Fruit fly (Drosophila melanogaster): Measurements from ENCODE around the gene CG9915.

CG9915 gene

DNA sequence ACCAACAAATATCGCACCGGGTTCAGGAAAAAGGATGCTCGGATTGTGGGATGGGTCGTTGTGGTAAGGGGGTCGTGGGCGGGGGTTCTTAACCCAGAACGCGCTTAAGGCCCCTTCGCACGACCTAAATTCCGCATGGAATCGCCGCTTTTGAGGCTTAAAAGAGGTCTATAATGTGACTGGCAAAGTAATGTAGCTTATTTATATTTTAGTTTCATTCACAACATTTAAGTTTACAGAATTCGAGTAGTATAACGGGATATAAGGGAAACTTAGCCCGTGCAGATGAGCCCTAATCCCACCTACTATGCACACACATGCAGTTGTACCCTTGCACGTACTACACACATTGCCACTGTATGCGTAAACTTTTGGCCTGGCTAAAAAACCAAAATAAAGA, 34.2 kb downstream of the CG9915 start (continued):
- no peak for TF ChIP-seq Sry-δ (GFP tag; optimal IDR thresholded peaks at IDR 0.05)
- peak; percentile 89 for TF ChIP-seq ranshi (GFP tag; IDR thresholded peaks at IDR 0.05)
- peak; percentile 93 for TF ChIP-seq CG6254 (GFP tag; optimal IDR thresholded peaks at IDR 0.05)
- TF ChIP-seq Dp (GFP tag; optimal IDR thresholded peaks at IDR 0.05), result no peak
- TF ChIP-seq CG8478 (optimal IDR thresholded peaks at IDR 0.05), result no peak
- no peak for TF ChIP-seq br (optimal IDR thresholded peaks at IDR 0.05)
- peak; percentile 67 for TF ChIP-seq Six4 (GFP tag; optimal IDR thresholded peaks at IDR 0.05)
- peak; percentile 51 for TF ChIP-seq CG9215 (GFP tag; IDR thresholded peaks at IDR 0.05)
- TF ChIP-seq crol (GFP tag; IDR thresholded peaks at IDR 0.05), result no peak
- TF ChIP-seq Ada2b (GFP tag; IDR thresholded peaks at IDR 0.05), result peak; percentile 86
- TF ChIP-seq row (GFP tag; IDR thresholded peaks at IDR 0.05), result peak; percentile 87
- TF ChIP-seq dpn (GFP tag; optimal IDR thresholded peaks at IDR 0.05), result peak; percentile 13 to 66
- TF ChIP-seq corto (GFP tag; optimal IDR thresholded peaks at IDR 0.05), result peak; percentile 40
- 0 out of 2 replicates have a peak, but pooled peaks have one; percentile 9 for TF ChIP-seq rib (GFP tag; IDR thresholded peaks at IDR 0.05)
- peak; percentile 88 for TF ChIP-seq dmrt11E (tag; optimal IDR thresholded peaks at IDR 0.05)
- TF ChIP-seq CG6654 (GFP tag; optimal IDR thresholded peaks at IDR 0.05), result peak; percentile 57
- peak; percentile 79 for TF ChIP-seq fd102C (GFP tag; optimal IDR thresholded peaks at IDR 0.05)
- TF ChIP-seq CG43689 (GFP tag; IDR thresholded peaks at IDR 0.05), result peak; percentile 45; the same call in 1 of the 2 replicates
- peak; percentile 70 for TF ChIP-seq CG4404 (GFP tag; IDR thresholded peaks at IDR 0.05)
- TF ChIP-seq zfh1 (GFP tag; IDR thresholded peaks at IDR 0.05), result peak; percentile 84
- no peak for TF ChIP-seq CG6175 (GFP tag; IDR thresholded peaks at IDR 0.05)
- TF ChIP-seq CG18599 (GFP tag; optimal IDR thresholded peaks at IDR 0.05), result peak; percentile 89
- no peak for TF ChIP-seq Trl (optimal IDR thresholded peaks at IDR 0.05)
- peak; percentile 47 for TF ChIP-seq Trl (GFP tag; optimal IDR thresholded peaks at IDR 0.05)
- peak; percentile 84 for TF ChIP-seq Rfx (GFP tag; IDR thresholded peaks at IDR 0.05)
- TF ChIP-seq CG31365 (tag; optimal IDR thresholded peaks at IDR 0.05), result peak; percentile 61
- peak; percentile 30 for TF ChIP-seq Deaf1 (tag; optimal IDR thresholded peaks at IDR 0.05)
- peak; percentile 16 for TF ChIP-seq CG33213 (GFP tag; optimal IDR thresholded peaks at IDR 0.05)
- peak; percentile 29 for TF ChIP-seq CG12236 (GFP tag; optimal IDR thresholded peaks at IDR 0.05)
- peak; percentile 87 for TF ChIP-seq sim (GFP tag; IDR thresholded peaks at IDR 0.05)
- TF ChIP-seq cas (GFP tag; IDR thresholded peaks at IDR 0.05), result 0 out of 2 replicates have a peak, but pooled peaks have one; percentile 32
- peak; percentile 35 for TF ChIP-seq D19B (GFP tag; optimal IDR thresholded peaks at IDR 0.05)
- TF ChIP-seq CG17802 (tag; optimal IDR thresholded peaks at IDR 0.05), result peak; percentile 54
- peak; percentile 67 for TF ChIP-seq Ptx1 (GFP tag; IDR thresholded peaks at IDR 0.05)
- peak; percentile 60; the same call in 1 of the 2 replicates for TF ChIP-seq CG31224 (GFP tag; IDR thresholded peaks at IDR 0.05)
- peak; percentile 96 for TF ChIP-seq CG6813 (GFP tag; optimal IDR thresholded peaks at IDR 0.05)
- no peak for TF ChIP-seq hb (GFP tag; IDR thresholded peaks at IDR 0.05; ENCODE audit: partially characterized antibody)
- TF ChIP-seq CG7271 (tag; optimal IDR thresholded peaks at IDR 0.05), result peak; percentile 61
- peak; percentile 67 for TF ChIP-seq dati (GFP tag; IDR thresholded peaks at IDR 0.05)
- peak; percentile 78 for TF ChIP-seq CG10959 (GFP tag; IDR thresholded peaks at IDR 0.05)
- TF ChIP-seq CG14860 (GFP tag; IDR thresholded peaks at IDR 0.05; ENCODE audit: partially characterized antibody), result no peak
- TF ChIP-seq TFAM (GFP tag; optimal IDR thresholded peaks at IDR 0.05), result peak; percentile 51
- peak; percentile 85 for TF ChIP-seq kni (GFP tag; optimal IDR thresholded peaks at IDR 0.05)
- TF ChIP-seq Hmr (GFP tag; optimal IDR thresholded peaks at IDR 0.05), result peak; percentile 83
- peak; percentile 23 to 87 for TF ChIP-seq Hr51 (GFP tag; optimal IDR thresholded peaks at IDR 0.05)
- 0 out of 2 replicates have a peak, but pooled peaks have one; percentile 47 for TF ChIP-seq CG10321 (GFP tag; IDR thresholded peaks at IDR 0.05)
- peak; percentile 39 for TF ChIP-seq CG10462 (GFP tag; optimal IDR thresholded peaks at IDR 0.05)
- TF ChIP-seq CkIIα-i1 (GFP tag; IDR thresholded peaks at IDR 0.05), result no peak
- no peak for TF ChIP-seq CG16813 (GFP tag; IDR thresholded peaks at IDR 0.05; ENCODE audit: partially characterized antibody)
- TF ChIP-seq CG12155 (GFP tag; optimal IDR thresholded peaks at IDR 0.05), result peak; percentile 35
- TF ChIP-seq CG11085 (GFP tag; IDR thresholded peaks at IDR 0.05), result peak; percentile 53
- no peak for TF ChIP-seq fru (optimal IDR thresholded peaks at IDR 0.05)

Data from whole organism, embryonic.